Worm (Caenorhabditis elegans) whole organism, L4 larva: ENCODE data around the gene Y62H9A.2.

Source experiments
- aha-1 ChIP-seq: fragments of 150-350 bp; peaks from one replicate; lab custom pipeline; 2014; ENCODE audit warnings: missing biosample characterization, missing genetic modification characterization
- daf-16 ChIP-seq, 3 experiments: sonication (generic microtip); optimal IDR thresholded peaks; 2 replicates each; lab custom pipeline; 2016 to 2017; ENCODE audit warnings: missing genetic modification characterization in 3 of 3, missing genetic modification reagents in 3 of 3, mild to moderate bottlenecking in 2 of 3, missing compliant biosample characterization in 2 of 3, missing biosample characterization in 1 of 3, moderate library complexity in 1 of 3
- lin-13 ChIP-seq: fragments of 150-350 bp; optimal IDR thresholded peaks from 2 replicates; lab custom pipeline; 2014; ENCODE audit warnings: missing biosample characterization, missing genetic modification reagents, missing genetic modification characterization

DNA sequence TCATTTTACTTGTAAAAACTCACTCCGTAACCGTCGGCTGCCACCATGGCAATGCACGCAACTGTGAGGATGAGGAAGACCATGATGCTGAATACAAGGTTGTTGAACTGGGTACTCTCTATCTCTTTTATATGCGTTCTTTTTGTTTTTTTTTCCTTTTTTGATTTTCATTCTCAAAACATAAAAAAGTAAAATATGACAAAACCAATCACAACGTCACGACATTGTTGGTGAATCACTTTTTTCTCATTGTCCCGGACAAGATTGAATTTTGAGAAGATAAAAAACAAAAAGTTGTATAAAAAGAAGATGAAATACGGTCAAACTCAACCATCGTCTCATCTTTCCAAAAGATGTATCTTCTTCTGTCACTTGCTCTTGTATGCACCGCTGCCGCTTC lies 4.8 kb upstream of the Y62H9A.2 start, which contains the start of the genes Y62H9A.5 and ule-5:
- TF ChIP-seq aha-1 (tag; lab: Kevin White, UChicago), result no peak
- no peak for TF ChIP-seq lin-13 (GFP tag; lab: Kevin White, UChicago)
- no peak for TF ChIP-seq daf-16 (GFP tag; optimal IDR thresholded peaks at IDR 0.05; lab: Kevin White, UChicago)
- TF ChIP-seq daf-16 (tag; optimal IDR thresholded peaks at IDR 0.05; lab: Kevin White, UChicago), result no peak
